In the genomic region with DNA sequence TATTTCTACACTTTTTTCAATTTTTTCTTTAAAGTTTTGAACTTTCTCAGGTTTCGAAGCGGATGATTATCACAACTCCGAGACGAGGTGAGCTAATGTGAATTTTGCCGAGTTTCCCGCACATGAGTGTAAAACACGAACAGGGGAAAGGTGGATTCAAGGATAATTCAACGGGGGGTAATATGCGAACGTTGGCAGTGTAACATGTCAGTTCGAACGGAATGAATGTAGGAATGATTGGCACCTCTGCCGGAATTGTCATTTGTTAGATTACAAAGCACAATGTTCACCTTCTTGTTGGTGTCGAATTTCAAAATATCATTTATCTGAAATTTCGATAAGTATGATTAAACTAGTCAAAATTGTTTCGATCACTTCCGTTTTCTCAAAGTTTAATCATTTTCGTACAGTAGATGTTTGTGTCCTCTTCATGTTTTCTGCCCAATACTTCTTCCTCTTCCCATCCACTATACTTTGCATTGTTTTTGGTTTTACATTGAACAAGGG, we compare ENCODE assay signal across 1 worm cellular context.
A peak's percentile ranks its signal among the peaks of the same experiment; 100 is the strongest.
TF ChIP-seq lines count a peak whose summit lies in the region.

Gene picc-1, plus strand, starts transcription at position 51 of the 507 bp plus-strand sequence.

TF ChIP-seq in whole organism, L4 larva, 104 proteins besides CTCF, POLR2A, EP300 and RAD21 (continued from another document):
- peak; percentile 24 for TF ChIP-seq T20F7.1 (GFP tag; optimal IDR thresholded peaks at IDR 0.05; lab: Kevin White, UChicago)
- TF ChIP-seq egl-43 (GFP tag; IDR thresholded peaks at IDR 0.05; lab: Robert Waterston, UW) = peak; percentile 31; the same call in 1 of the 2 replicates
- no peak for TF ChIP-seq ZK337.2 (GFP tag; IDR thresholded peaks at IDR 0.05; lab: Robert Waterston, UW)
- TF ChIP-seq nhr-11 (tag; optimal IDR thresholded peaks at IDR 0.05; lab: Kevin White, UChicago) = no peak
TF ChIP-seq in whole organism, L4 larva: peak in this region for 16.
